Fruit fly (Drosophila melanogaster) whole organism, embryonic: ENCODE measurements around the gene Glut3.

ENCODE experiments used
- Abd-B ChIP-seq: fragments of 200-800 bp; sonication (Bioruptor generic); optimal IDR thresholded peaks from 2 replicates; lab custom pipeline; 2018; ENCODE audit warnings: missing biosample characterization, mild to moderate bottlenecking, missing genetic modification characterization, moderate library complexity
- Adf1 ChIP-seq: fragments of 200-800 bp; sonication (Bioruptor generic); IDR thresholded peaks from 2 replicates; pipeline ENCODE4 v1.3.6; 2022; ENCODE audit warnings: missing biosample characterization, missing genetic modification characterization
- Atf3 ChIP-seq: fragments of 200-800 bp; sonication (Bioruptor generic); optimal IDR thresholded peaks from 3 replicates; lab custom pipeline; 2016; ENCODE audit warnings: missing biosample characterization, missing genetic modification characterization
- Bgb ChIP-seq: fragments of 200-800 bp; sonication (Bioruptor generic); IDR thresholded peaks from 2 replicates; pipeline ENCODE4 v1.3.6; 2022; ENCODE audit warnings: missing biosample characterization, missing genetic modification characterization; ENCODE audit not compliant: partially characterized antibody
- CG12236 ChIP-seq: fragments of 200-800 bp; sonication (Bioruptor generic); optimal IDR thresholded peaks from 2 replicates; lab custom pipeline; 2016; ENCODE audit warnings: missing biosample characterization, missing genetic modification characterization
- CG12744 ChIP-seq: fragments of 200-800 bp; sonication (Bioruptor generic); optimal IDR thresholded peaks from 2 replicates; lab custom pipeline; 2016; ENCODE audit warnings: missing biosample characterization, missing genetic modification characterization
- CG14050 ChIP-seq: fragments of 200-800 bp; sonication (Bioruptor generic); IDR thresholded peaks from 3 replicates; pipeline ENCODE4 v1.3.6; 2022; ENCODE audit warnings: missing biosample characterization, missing genetic modification characterization
- CG14667 ChIP-seq: fragments of 200-800 bp; sonication (Bioruptor generic); IDR thresholded peaks from 2 replicates; pipeline ENCODE4 v1.3.6; 2022; ENCODE audit warnings: missing biosample characterization, missing genetic modification characterization
- CG15011 ChIP-seq: fragments of 200-800 bp; sonication (Bioruptor generic); optimal IDR thresholded peaks from 3 replicates; lab custom pipeline; 2018; ENCODE audit warnings: missing biosample characterization, mild to moderate bottlenecking, missing genetic modification characterization
- CG16863 ChIP-seq: fragments of 200-800 bp; sonication (Bioruptor generic); optimal IDR thresholded peaks from 3 replicates; lab custom pipeline; 2016; ENCODE audit warnings: missing biosample characterization, missing genetic modification characterization
- CG17328 ChIP-seq: fragments of 200-800 bp; sonication (Bioruptor generic); IDR thresholded peaks from 2 replicates; pipeline ENCODE4 v1.3.6; 2022; ENCODE audit warnings: missing biosample characterization, missing genetic modification characterization
- CG17385 ChIP-seq: fragments of 200-800 bp; sonication (Bioruptor generic); optimal IDR thresholded peaks from 3 replicates; lab custom pipeline; 2018; ENCODE audit warnings: missing biosample characterization, mild to moderate bottlenecking, missing genetic modification characterization
- CG17829 ChIP-seq: fragments of 200-800 bp; optimal IDR thresholded peaks from 2 replicates; lab custom pipeline; 2019; ENCODE audit warnings: missing biosample characterization, mild to moderate bottlenecking, missing genetic modification characterization, moderate library complexity
- CG30403 ChIP-seq: fragments of 200-800 bp; sonication (Bioruptor generic); optimal IDR thresholded peaks from 3 replicates; lab custom pipeline; 2016; ENCODE audit warnings: missing biosample characterization, missing genetic modification characterization
- CG31441 ChIP-seq: fragments of 200-800 bp; sonication (Bioruptor generic); IDR thresholded peaks from 2 replicates; pipeline ENCODE4 v1.3.6; 2022; ENCODE audit warnings: missing biosample characterization, missing genetic modification characterization
- CG3281 ChIP-seq: fragments of 200-800 bp; sonication (Bioruptor generic); optimal IDR thresholded peaks from 3 replicates; lab custom pipeline; 2017; ENCODE audit warnings: missing biosample characterization, mild to moderate bottlenecking, missing genetic modification characterization
- CG43689 ChIP-seq: fragments of 200-800 bp; sonication (Bioruptor generic); IDR thresholded peaks from 2 replicates; pipeline ENCODE4 v1.3.6; 2022; ENCODE audit warnings: missing biosample characterization, missing genetic modification characterization
- CG6175 ChIP-seq: fragments of 200-800 bp; sonication (Bioruptor generic); IDR thresholded peaks from 3 replicates; pipeline ENCODE4 v1.3.6; 2022; ENCODE audit warnings: missing biosample characterization, missing genetic modification characterization
- CG7372 ChIP-seq: fragments of 200-800 bp; sonication (Bioruptor generic); IDR thresholded peaks from 2 replicates; pipeline ENCODE4 v1.3.6; 2022; ENCODE audit warnings: missing biosample characterization, missing genetic modification characterization
- CG8089 ChIP-seq: fragments of 200-800 bp; sonication (Bioruptor generic); optimal IDR thresholded peaks from 3 replicates; lab custom pipeline; 2016; ENCODE audit warnings: missing biosample characterization, missing genetic modification characterization
- CG9797 ChIP-seq: fragments of 200-800 bp; sonication (Bioruptor generic); optimal IDR thresholded peaks from 3 replicates; lab custom pipeline; 2018; ENCODE audit warnings: missing biosample characterization, mild to moderate bottlenecking, missing genetic modification characterization
- CHES-1-like ChIP-seq: fragments of 200-800 bp; sonication (Bioruptor generic); optimal IDR thresholded peaks from 2 replicates; lab custom pipeline; 2016; ENCODE audit warnings: missing biosample characterization, missing genetic modification characterization
- D19B ChIP-seq: fragments of 200-800 bp; sonication (Bioruptor generic); optimal IDR thresholded peaks from 2 replicates; lab custom pipeline; 2017; ENCODE audit warnings: missing biosample characterization, mild to moderate bottlenecking, missing genetic modification characterization
- Dbx ChIP-seq: fragments of 200-800 bp; sonication (Bioruptor generic); IDR thresholded peaks from 3 replicates; pipeline ENCODE4 v1.3.6; 2022; ENCODE audit warnings: missing biosample characterization, missing genetic modification characterization
- Dfd ChIP-seq, 2 experiments: fragments of >200 bp; optimal IDR thresholded peaks; 2 replicates each; lab custom pipeline; 2017; ENCODE audit warnings: missing biosample characterization in 2 of 2, missing genetic modification characterization in 2 of 2
- E2f2 ChIP-seq: fragments of 200-800 bp; sonication (Bioruptor generic); IDR thresholded peaks from 2 replicates; pipeline ENCODE4 v1.3.6; 2022; ENCODE audit warnings: missing biosample characterization, missing genetic modification characterization
- Fer1 ChIP-seq: fragments of 200-800 bp; sonication (Bioruptor generic); optimal IDR thresholded peaks from 2 replicates; lab custom pipeline; 2017; ENCODE audit warnings: missing biosample characterization, mild to moderate bottlenecking, missing genetic modification characterization
- Hand ChIP-seq: fragments of 200-800 bp; sonication (Bioruptor generic); optimal IDR thresholded peaks from 2 replicates; lab custom pipeline; 2017; ENCODE audit warnings: mild to moderate bottlenecking, missing biosample characterization, missing genetic modification reagents, missing genetic modification characterization
- Hr3 ChIP-seq: fragments of 200-800 bp; sonication (Bioruptor generic); optimal IDR thresholded peaks from 3 replicates; lab custom pipeline; 2016; ENCODE audit warnings: missing biosample characterization, missing genetic modification characterization
- Hr39 ChIP-seq: fragments of >200 bp; optimal IDR thresholded peaks from 2 replicates; lab custom pipeline; 2017
- MBD-R2 ChIP-seq: fragments of 200-800 bp; sonication (Bioruptor generic); IDR thresholded peaks from 2 replicates; pipeline ENCODE4 v1.3.6; 2022; ENCODE audit warnings: missing biosample characterization, missing genetic modification characterization
- TFAM ChIP-seq: fragments of 200-800 bp; sonication (Bioruptor generic); optimal IDR thresholded peaks from 2 replicates; lab custom pipeline; 2017; ENCODE audit warnings: missing biosample characterization, missing genetic modification characterization, inconsistent platforms
- bab2 ChIP-seq: fragments of 200-800 bp; sonication (Bioruptor generic); optimal IDR thresholded peaks from 2 replicates; lab custom pipeline; 2016; ENCODE audit warnings: missing biosample characterization, missing genetic modification characterization
- btn ChIP-seq: fragments of 200-800 bp; sonication (Bioruptor generic); optimal IDR thresholded peaks from 2 replicates; lab custom pipeline; 2016; ENCODE audit warnings: missing biosample characterization, missing genetic modification characterization
- cg ChIP-seq: fragments of 200-800 bp; sonication (Bioruptor generic); optimal IDR thresholded peaks from 3 replicates; lab custom pipeline; 2019; ENCODE audit warnings: missing biosample characterization, mild to moderate bottlenecking, missing genetic modification characterization, moderate library complexity
- chinmo ChIP-seq: fragments of 200-800 bp; sonication (Bioruptor generic); IDR thresholded peaks from 4 replicates; pipeline ENCODE4 v1.3.6; 2022; ENCODE audit warnings: missing biosample characterization, missing genetic modification characterization; ENCODE audit not compliant: partially characterized antibody
- dmrt11E ChIP-seq: fragments of 200-800 bp; sonication (Bioruptor generic); optimal IDR thresholded peaks from 3 replicates; lab custom pipeline; 2018; ENCODE audit warnings: missing biosample characterization, mild to moderate bottlenecking, missing genetic modification characterization, moderate library complexity
- dysf ChIP-seq: fragments of 200-800 bp; sonication (Bioruptor generic); IDR thresholded peaks from 3 replicates; pipeline ENCODE4 v1.3.6; 2022; ENCODE audit warnings: missing biosample characterization, missing genetic modification characterization
- eve ChIP-seq, 2 experiments: fragments of >200 bp; optimal IDR thresholded peaks; 2 replicates each; lab custom pipeline; 2017; ENCODE audit warnings: missing biosample characterization in 2 of 2, missing genetic modification characterization in 2 of 2
- h ChIP-seq: fragments of >200 bp; optimal IDR thresholded peaks from 2 replicates; lab custom pipeline; 2017
- hth ChIP-seq: fragments of >200 bp; optimal IDR thresholded peaks from 2 replicates; lab custom pipeline; 2017; ENCODE audit warnings: inconsistent platforms
- ind ChIP-seq: fragments of 200-800 bp; sonication (Bioruptor generic); optimal IDR thresholded peaks from 3 replicates; lab custom pipeline; 2016; ENCODE audit warnings: missing biosample characterization, missing genetic modification characterization
- inv ChIP-seq: fragments of 200-800 bp; sonication (Bioruptor generic); IDR thresholded peaks from 2 replicates; pipeline ENCODE4 v1.3.6; 2022; ENCODE audit warnings: missing biosample characterization, missing genetic modification characterization; ENCODE audit not compliant: partially characterized antibody
- kni ChIP-seq: fragments of 200-800 bp; sonication (Bioruptor generic); optimal IDR thresholded peaks from 3 replicates; lab custom pipeline; 2017; ENCODE audit warnings: mild to moderate bottlenecking, missing biosample characterization, missing genetic modification reagents, missing genetic modification characterization
- nerfin-2 ChIP-seq: fragments of 200-800 bp; sonication (Bioruptor generic); IDR thresholded peaks from 2 replicates; pipeline ENCODE4 v1.3.6; 2022; ENCODE audit warnings: missing biosample characterization, missing genetic modification characterization; ENCODE audit not compliant: partially characterized antibody
- nmo ChIP-seq: fragments of 200-800 bp; sonication (Bioruptor generic); optimal IDR thresholded peaks from 2 replicates; lab custom pipeline; 2018; ENCODE audit warnings: missing biosample characterization, mild to moderate bottlenecking, missing genetic modification characterization, moderate library complexity
- otp ChIP-seq: fragments of 200-800 bp; sonication (Bioruptor generic); IDR thresholded peaks from 3 replicates; pipeline ENCODE4, ENCODE4 v1.3.6; 2022; ENCODE audit warnings: missing biosample characterization, missing genetic modification characterization
- rib ChIP-seq: fragments of 200-800 bp; sonication (Bioruptor generic); IDR thresholded peaks from 2 replicates; pipeline ENCODE4 v1.3.6; 2022; ENCODE audit warnings: missing biosample characterization, missing genetic modification characterization
- sens-2 ChIP-seq: fragments of 200-800 bp; sonication (Bioruptor generic); IDR thresholded peaks from 2 replicates; pipeline ENCODE4 v1.3.6; 2022; ENCODE audit warnings: missing biosample characterization, missing genetic modification characterization
- shn ChIP-seq: fragments of 200-800 bp; sonication (Bioruptor generic); optimal IDR thresholded peaks from 3 replicates; lab custom pipeline; 2016; ENCODE audit warnings: missing biosample characterization, missing genetic modification characterization
- stwl ChIP-seq: fragments of 200-800 bp; sonication (Bioruptor generic); optimal IDR thresholded peaks from 3 replicates; lab custom pipeline; 2018; ENCODE audit warnings: missing biosample characterization, mild to moderate bottlenecking, missing genetic modification characterization, moderate library complexity
- twi ChIP-seq: fragments of 200-800 bp; optimal IDR thresholded peaks from 2 replicates; lab custom pipeline; 2019; ENCODE audit warnings: missing biosample characterization, mild to moderate bottlenecking, missing genetic modification characterization, moderate library complexity

Glut3 gene

dm6 chr3R:16748558-16749172, 39.4 kb upstream of the Glut3 start (continued):
- TF ChIP-seq Bgb (GFP tag; lab: Robert Waterston, UW), result no peak
- TF ChIP-seq nerfin-2 (GFP tag; lab: Robert Waterston, UW), result no peak
- TF ChIP-seq btn (GFP tag; lab: Kevin White, UChicago), result peak; percentile 13
- TF ChIP-seq dysf (GFP tag; lab: Robert Waterston, UW), result 0 out of 3 replicates have a peak, but pooled peaks have one; percentile 25
- peak; percentile 50 for TF ChIP-seq dmrt11E (tag; lab: Kevin White, UChicago)
- peak; percentile 17; the same call in 1 of the 2 replicates for TF ChIP-seq CG17328 (GFP tag; lab: Robert Waterston, UW)
- no peak for TF ChIP-seq CG12236
- 0 out of 2 replicates have a peak, but pooled peaks have one; percentile 11 for TF ChIP-seq CG14667
- peak; percentile 19 for TF ChIP-seq ind (GFP tag; lab: Kevin White, UChicago)
- no peak for TF ChIP-seq hth (lab: Kevin White, UChicago)
- TF ChIP-seq sens-2 (GFP tag; lab: Robert Waterston, UW), result no peak
- TF ChIP-seq Dfd (GFP tag; optimal IDR thresholded peaks at IDR 0.05; lab: Kevin White, UChicago), result no peak
- no peak for TF ChIP-seq CG7372 (GFP tag; lab: Robert Waterston, UW)
- TF ChIP-seq eve (GFP tag; optimal IDR thresholded peaks at IDR 0.05; lab: Kevin White, UChicago), result no peak
- TF ChIP-seq shn (GFP tag; lab: Kevin White, UChicago), result peak; percentile 24
- TF ChIP-seq Abd-B (GFP tag; lab: Kevin White, UChicago), result no peak
- TF ChIP-seq CG43689 (GFP tag; lab: Robert Waterston, UW), result no peak
- peak; percentile 68 for TF ChIP-seq CG17829 (tag; lab: Kevin White, UChicago)
- TF ChIP-seq otp (GFP tag; lab: Robert Waterston, UW), result no peak
- TF ChIP-seq CG31441 (GFP tag; lab: Robert Waterston, UW), result peak; percentile 30; the same call in 1 of the 2 replicates
- TF ChIP-seq CG14050 (GFP tag; lab: Robert Waterston, UW), result no peak
- TF ChIP-seq twi, result peak; percentile 30
- peak; percentile 27 for TF ChIP-seq bab2 (GFP tag; lab: Kevin White, UChicago)
- TF ChIP-seq D19B (GFP tag; lab: Kevin White, UChicago), result no peak
- no peak for TF ChIP-seq Hr39 (lab: Kevin White, UChicago)
- TF ChIP-seq Dbx (GFP tag; lab: Robert Waterston, UW), result no peak
- no peak for TF ChIP-seq CG3281 (GFP tag; lab: Kevin White, UChicago)
- TF ChIP-seq h, result no peak
- peak; percentile 13 for TF ChIP-seq CHES-1-like (GFP tag; lab: Kevin White, UChicago)
- no peak for TF ChIP-seq MBD-R2
- TF ChIP-seq rib (GFP tag; lab: Robert Waterston, UW), result no peak
- peak; percentile 18; the same call in 1 of the 2 replicates for TF ChIP-seq E2f2 (GFP tag; lab: Robert Waterston, UW)
- peak; percentile 27 for TF ChIP-seq Hr3 (GFP tag; lab: Kevin White, UChicago)
- peak; percentile 41 for TF ChIP-seq CG12744
- no peak for TF ChIP-seq Hand
- no peak for TF ChIP-seq Fer1 (GFP tag; lab: Kevin White, UChicago)
- peak; percentile 30 for TF ChIP-seq CG30403 (GFP tag; lab: Kevin White, UChicago)
- TF ChIP-seq CG8089, result peak; percentile 47
- no peak for TF ChIP-seq Adf1 (GFP tag; lab: Robert Waterston, UW)
- TF ChIP-seq CG16863 (GFP tag; lab: Kevin White, UChicago), result peak; percentile 45
- TF ChIP-seq CG15011 (GFP tag; lab: Kevin White, UChicago), result no peak
- no peak for TF ChIP-seq CG17385 (GFP tag; lab: Kevin White, UChicago)
- TF ChIP-seq CG9797 (GFP tag; lab: Kevin White, UChicago), result no peak
- TF ChIP-seq stwl (tag; lab: Kevin White, UChicago), result no peak
- peak; percentile 51 for TF ChIP-seq nmo (GFP tag; lab: Kevin White, UChicago)
- peak; percentile 22 for TF ChIP-seq Atf3 (GFP tag; lab: Kevin White, UChicago)
- peak; percentile 29 for TF ChIP-seq cg (GFP tag; lab: Kevin White, UChicago)
- 0 out of 4 replicates have a peak, but pooled peaks have one; percentile 35 for TF ChIP-seq chinmo (GFP tag; lab: Robert Waterston, UW)
- TF ChIP-seq kni, result peak; percentile 51
- TF ChIP-seq inv (GFP tag; lab: Robert Waterston, UW), result peak; percentile 25; the same call in 1 of the 2 replicates
- TF ChIP-seq TFAM (GFP tag; lab: Kevin White, UChicago), result no peak
- TF ChIP-seq CG6175 (GFP tag; lab: Robert Waterston, UW), result no peak
